Worm (Caenorhabditis elegans): ENCODE results near the gene daf-31.

daf-31 gene

DNA sequence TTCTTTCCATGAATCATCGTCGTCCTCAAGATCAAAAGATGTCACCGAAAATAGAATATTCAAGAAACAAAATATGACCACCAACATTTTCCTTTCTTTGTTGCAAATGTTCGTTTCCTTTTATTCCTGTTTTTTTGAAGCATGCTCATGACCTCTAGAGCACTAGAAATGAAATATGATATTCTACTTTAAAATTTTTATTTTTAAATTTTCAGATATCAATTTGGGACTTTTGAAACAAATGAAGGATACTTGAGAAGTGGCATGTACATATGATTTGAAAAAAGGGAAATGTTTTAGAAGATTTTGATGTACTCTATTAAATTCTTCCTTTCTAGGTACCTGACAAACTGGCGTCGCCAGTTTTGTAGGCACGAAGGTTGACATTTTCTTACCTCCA is 14.8 kb upstream of the daf-31 start, which contains the start of gene K07H8.11:
TSS of gene K07H8.11 (minus strand) at position 101 of the 400 bp plus-strand sequence.
- no peak for TF ChIP-seq tag-97 (GFP tag; IDR thresholded peaks at IDR 0.05)
- no peak for TF ChIP-seq lim-7 (GFP tag; IDR thresholded peaks at IDR 0.05)
- TF ChIP-seq F37D6.2 (tag; optimal IDR thresholded peaks at IDR 0.05), result no peak
- no peak for TF ChIP-seq ceh-82 (tag; optimal IDR thresholded peaks at IDR 0.05)
- no peak for TF ChIP-seq ceh-20 (GFP tag; IDR thresholded peaks at IDR 0.05)
- no peak for TF ChIP-seq madf-5 (GFP tag; IDR thresholded peaks at IDR 0.05)
- TF ChIP-seq egl-43 (GFP tag; IDR thresholded peaks at IDR 0.05), result no peak
- TF ChIP-seq hif-1 (tag; optimal IDR thresholded peaks at IDR 0.05), result no peak
- TF ChIP-seq T26A8.4 (GFP tag; IDR thresholded peaks at IDR 0.05), result no peak
- no peak for TF ChIP-seq ama-1 (optimal IDR thresholded peaks at IDR 0.05)
- TF ChIP-seq nhr-77 (tag; optimal IDR thresholded peaks at IDR 0.05), result no peak
- TF ChIP-seq F44E2.7 (GFP tag; IDR thresholded peaks at IDR 0.05), result no peak
- TF ChIP-seq aha-1 (tag), result no peak
- no peak for TF ChIP-seq ctbp-1 (GFP tag; IDR thresholded peaks at IDR 0.05)
- no peak for TF ChIP-seq lsy-2 (tag; optimal IDR thresholded peaks at IDR 0.05)
- TF ChIP-seq mxl-2 (GFP tag; conservative IDR thresholded peaks at IDR 0.05), result no peak
- TF ChIP-seq dmd-6 (GFP tag; IDR thresholded peaks at IDR 0.05), result no peak
- no peak for TF ChIP-seq ZK546.5 (tag; optimal IDR thresholded peaks at IDR 0.05)

ce11 chrIV:8276609-8277008 is 13.5 kb upstream of the daf-31 start, which contains the start of gene K07H8.12:
Gene K07H8.12, minus strand, starts transcription at chrIV:8276709.
- no peak for TF ChIP-seq D1046.2 (GFP tag; IDR thresholded peaks at IDR 0.05)
- no peak for TF ChIP-seq hlh-11 (tag; optimal IDR thresholded peaks at IDR 0.05)

DNA sequence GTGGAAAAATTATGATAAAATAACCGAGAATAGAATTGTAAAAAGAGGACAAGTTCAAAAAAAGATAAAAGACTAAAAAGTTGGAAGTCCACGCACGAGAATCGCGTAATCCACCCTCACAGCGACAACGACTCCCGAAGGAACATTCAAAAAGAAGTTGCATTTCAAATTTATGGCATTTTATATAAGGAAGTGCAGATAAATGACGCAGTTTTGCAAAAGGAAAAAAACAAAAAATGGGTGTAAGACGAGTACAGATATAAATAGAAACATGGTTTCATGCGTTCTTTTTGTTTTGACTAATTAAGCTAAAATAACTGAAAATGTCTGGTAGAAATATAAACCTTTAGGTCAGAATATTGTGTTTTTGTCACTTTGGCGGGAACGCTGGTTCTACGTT is 6.9 kb upstream of the daf-31 start:
- TF ChIP-seq unc-62 (GFP tag; optimal IDR thresholded peaks at IDR 0.05 in 1 of 2) (peak in 1 of 2 experiments; percentile 80), unc-62 (tag; optimal IDR thresholded peaks at IDR 0.05) (no peak), snpc-4 (tag; optimal IDR thresholded peaks at IDR 0.05) (no peak)

DNA sequence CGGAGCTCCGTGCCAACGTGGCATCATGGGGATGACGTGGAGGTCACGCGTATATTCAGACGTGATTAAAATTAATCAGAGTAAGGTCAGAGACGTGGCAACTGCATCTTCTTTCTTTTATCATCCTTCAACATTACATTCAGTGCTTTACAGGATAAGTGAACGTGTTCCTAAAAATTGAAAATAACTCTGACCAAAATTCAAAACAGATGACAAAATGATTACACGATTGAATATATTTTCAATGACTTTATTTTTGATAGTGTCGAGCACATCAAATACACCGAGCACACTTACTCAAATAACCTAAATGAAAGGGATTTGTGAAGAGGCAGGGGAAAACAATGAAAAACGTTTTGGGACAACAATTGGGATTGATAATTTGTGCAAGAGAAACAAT is 3.7 kb upstream of the daf-31 start, which contains the start of gene K07H8.9:
TSS of gene K07H8.9 (minus strand) at position 125 of the 400 bp plus-strand sequence.
- TF ChIP-seq Y105C5A.15 (GFP tag; IDR thresholded peaks at IDR 0.05) (0 out of 2 replicates have a peak, but pooled peaks have one; percentile 15), lin-1 (GFP tag; IDR thresholded peaks at IDR 0.05) (no peak), madf-9 (GFP tag; conservative IDR thresholded peaks at IDR 0.05) (no peak), pqm-1 (tag; optimal IDR thresholded peaks at IDR 0.05) (no peak), F49E8.2 (tag; optimal IDR thresholded peaks at IDR 0.05; ENCODE audit: borderline replicate concordance) (peak; percentile 42)

DNA sequence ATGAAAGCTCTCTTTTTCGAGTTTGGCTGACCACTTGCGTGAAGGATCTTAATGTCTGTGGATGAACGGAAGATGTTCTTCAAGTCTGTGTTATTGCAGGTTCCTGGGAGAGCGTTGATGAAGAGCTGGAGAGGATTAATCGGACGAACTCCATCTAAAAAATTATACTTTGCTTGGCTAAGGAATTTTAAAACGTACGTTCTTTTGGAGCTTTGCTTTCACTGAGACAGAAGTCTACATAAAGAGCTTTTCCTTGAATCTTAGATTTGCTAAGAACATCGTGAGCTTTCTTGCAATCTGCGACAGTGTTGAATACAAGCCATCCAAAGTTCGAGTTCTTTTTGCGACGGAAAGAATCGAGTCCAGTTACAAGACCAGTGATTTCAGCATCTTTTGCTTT is 2.8 kb upstream of the daf-31 start:
- TF ChIP-seq unc-62 (GFP tag; optimal IDR thresholded peaks at IDR 0.05 in 1 of 2) (peak in 1 of 2 experiments; percentile 96), unc-62 (tag; optimal IDR thresholded peaks at IDR 0.05) (no peak), pha-4 (GFP tag; IDR thresholded peaks at IDR 0.05) (no peak), pha-4 (tag; optimal IDR thresholded peaks at IDR 0.05) (no peak), lsy-2 (tag; optimal IDR thresholded peaks at IDR 0.05) (no peak), F26F4.8 (GFP tag; conservative IDR thresholded peaks at IDR 0.05) (no peak), hmg-1.1 (GFP tag; IDR thresholded peaks at IDR 0.05) (no peak), skn-1 (tag; optimal IDR thresholded peaks at IDR 0.05) (no peak), ceh-32 (tag; optimal IDR thresholded peaks at IDR 0.05; ENCODE audit: poor library complexity) (no peak)

DNA sequence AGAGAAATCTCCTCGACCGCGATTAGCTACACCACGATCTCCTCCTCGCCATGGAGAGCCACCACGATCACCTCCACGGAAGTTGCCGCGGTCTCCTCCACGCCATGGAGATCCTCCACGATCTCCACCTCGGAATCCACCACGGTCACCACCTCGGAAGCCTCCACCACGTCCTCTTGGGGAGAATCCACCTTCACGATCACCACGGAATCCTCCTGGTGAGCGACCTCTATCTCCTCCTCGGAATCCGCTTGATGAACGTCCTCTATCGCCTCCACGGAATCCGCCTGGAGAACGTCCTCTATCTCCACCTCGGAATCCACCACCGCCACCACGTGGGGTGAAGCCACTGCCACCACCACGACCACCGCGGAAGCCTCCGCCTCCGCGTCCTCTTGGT is 968 bp upstream of the daf-31 start:
- TF ChIP-seq ceh-44 (GFP tag; IDR thresholded peaks at IDR 0.05), result no peak
- no peak for TF ChIP-seq daf-16 (GFP tag; optimal IDR thresholded peaks at IDR 0.05)
- TF ChIP-seq daf-16 (tag; optimal IDR thresholded peaks at IDR 0.05), result no peak
- no peak for TF ChIP-seq daf-12 (tag; optimal IDR thresholded peaks at IDR 0.05)
- TF ChIP-seq pha-4 (GFP tag; IDR thresholded peaks at IDR 0.05), result no peak
- no peak for TF ChIP-seq pha-4 (tag; optimal IDR thresholded peaks at IDR 0.05)
- no peak for TF ChIP-seq Y105C5A.15 (GFP tag; IDR thresholded peaks at IDR 0.05)
- no peak for TF ChIP-seq spr-3 (GFP tag; optimal IDR thresholded peaks at IDR 0.05)
- TF ChIP-seq egl-43 (GFP tag; IDR thresholded peaks at IDR 0.05), result 0 out of 2 replicates have a peak, but pooled peaks have one; percentile 51
- TF ChIP-seq set-16 (GFP tag; IDR thresholded peaks at IDR 0.05), result peak; percentile 94
- no peak for TF ChIP-seq hif-1 (tag; optimal IDR thresholded peaks at IDR 0.05)
- TF ChIP-seq nhr-102 (tag; optimal IDR thresholded peaks at IDR 0.05), result no peak
- TF ChIP-seq unc-39 (tag; optimal IDR thresholded peaks at IDR 0.05), result no peak
- TF ChIP-seq skn-1 (tag; optimal IDR thresholded peaks at IDR 0.05), result no peak
- no peak for TF ChIP-seq nhr-41 (GFP tag; IDR thresholded peaks at IDR 0.05)
- no peak for TF ChIP-seq daf-8 (GFP tag; IDR thresholded peaks at IDR 0.05)

All from whole organism, L4 larva.